Fruit fly (Drosophila melanogaster) Kc167 (cell line): ENCODE measurements around the gene CG46464.

Experiments
- Myc ChIP-seq: fragments of >200 bp; optimal IDR thresholded peaks from 2 replicates; lab custom pipeline; 2017; ENCODE audit warnings: missing external identifiers
- Sin3A ChIP-seq: fragments of >200 bp; optimal IDR thresholded peaks from 2 replicates; lab custom pipeline; 2018; ENCODE audit warnings: missing external identifiers
- h ChIP-seq: fragments of >200 bp; optimal IDR thresholded peaks from 3 replicates; lab custom pipeline; 2018; ENCODE audit warnings: missing external identifiers
- insv ChIP-seq: fragments of >200 bp; optimal IDR thresholded peaks from 3 replicates; lab custom pipeline; 2018; ENCODE audit warnings: missing external identifiers
- psq ChIP-seq: fragments of >200 bp; optimal IDR thresholded peaks from 2 replicates; lab custom pipeline; 2017; ENCODE audit warnings: missing external identifiers
- ttk ChIP-seq: sonication (Bioruptor generic); optimal IDR thresholded peaks from 2 replicates; lab custom pipeline; 2017; ENCODE audit warnings: missing external identifiers

The CG46464 gene

DNA sequence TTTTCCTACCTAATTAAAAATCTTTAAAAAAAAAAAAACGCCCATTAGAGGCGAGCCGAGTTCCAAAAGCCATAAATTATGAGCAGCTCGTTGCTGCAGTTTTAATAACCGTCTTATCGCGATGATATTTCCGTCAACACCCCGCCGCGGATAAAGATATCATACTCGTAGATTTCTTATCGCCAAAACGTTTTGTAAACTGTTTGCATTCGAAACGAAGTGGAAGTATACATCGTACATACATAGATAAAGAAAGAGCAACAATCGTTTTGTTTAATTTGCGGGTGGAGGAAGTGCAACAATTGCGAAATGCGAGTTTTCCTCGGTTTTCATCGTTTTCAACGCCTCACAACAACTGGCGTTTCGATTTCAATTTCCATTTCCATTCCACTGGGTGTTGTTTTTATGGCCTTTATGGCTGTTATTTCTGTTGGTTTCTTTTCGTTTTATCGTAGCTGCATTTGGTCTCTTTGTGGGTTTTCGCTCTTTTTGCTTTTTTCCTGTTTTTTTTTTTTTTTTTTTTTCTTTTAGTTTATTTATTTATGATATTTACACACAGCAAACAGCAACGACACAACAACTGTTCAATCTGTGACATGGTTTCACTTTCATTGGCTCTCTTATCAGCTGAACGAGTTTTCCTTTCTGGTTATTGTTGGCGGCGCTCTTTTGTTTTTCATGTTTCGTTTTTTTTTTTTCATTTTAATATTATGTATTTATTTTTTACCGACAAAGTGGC is 29.3 kb upstream of the CG46464 start:
- TF ChIP-seq psq: no peak
- TF ChIP-seq insv (lab: Kevin White, UChicago): no peak
- TF ChIP-seq ttk (lab: Kevin White, UChicago): no peak
- no peak for TF ChIP-seq Sin3A
- TF ChIP-seq h (lab: Kevin White, UChicago): no peak
- no peak for TF ChIP-seq Myc

DNA sequence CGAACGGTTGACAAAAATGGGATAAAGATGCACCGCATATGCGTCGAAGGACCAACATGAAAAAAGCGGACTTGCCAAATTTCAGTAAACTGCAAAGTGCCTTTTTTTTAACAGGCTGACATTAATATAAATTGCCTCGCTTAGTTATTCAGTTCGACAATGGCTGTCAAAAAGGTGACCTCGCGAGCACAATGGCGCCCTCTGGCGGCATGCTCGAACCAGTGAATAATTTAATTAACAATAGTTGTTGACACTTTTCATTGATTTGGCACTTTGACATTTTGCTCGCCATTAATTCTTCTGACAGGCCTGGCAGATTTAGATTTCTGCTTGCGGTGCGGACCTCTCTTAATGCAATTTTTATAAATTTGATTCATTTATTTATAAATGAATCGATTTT is 28.7 kb upstream of the CG46464 start:
- TF ChIP-seq Myc: no peak
- no peak for TF ChIP-seq ttk (lab: Kevin White, UChicago)
- TF ChIP-seq psq: no peak
- TF ChIP-seq Sin3A: no peak
- TF ChIP-seq insv (lab: Kevin White, UChicago): no peak
- no peak for TF ChIP-seq h (lab: Kevin White, UChicago)

DNA sequence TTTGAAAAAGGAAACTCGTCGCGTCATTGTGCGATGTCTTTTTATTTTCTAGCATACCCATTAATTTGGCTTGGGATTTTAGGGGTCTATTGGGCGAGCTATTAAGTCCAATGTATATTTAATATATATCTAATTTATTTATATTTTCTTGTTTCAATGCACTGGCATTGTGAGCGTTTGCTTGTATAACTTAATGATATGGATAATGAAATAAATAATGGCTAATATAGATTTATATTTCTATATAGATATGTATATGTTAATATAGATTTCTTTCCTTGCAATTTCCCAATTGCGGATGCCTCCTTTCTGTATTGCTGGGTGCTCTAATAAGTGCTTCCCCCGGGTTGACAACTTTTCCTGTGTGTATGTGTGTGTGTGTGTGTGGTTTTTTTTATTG is 27.8 kb upstream of the CG46464 start:
- TF ChIP-seq psq (no peak), insv (lab: Kevin White, UChicago) (no peak), Sin3A (no peak), Myc (no peak), ttk (lab: Kevin White, UChicago) (no peak), h (lab: Kevin White, UChicago) (no peak)

DNA sequence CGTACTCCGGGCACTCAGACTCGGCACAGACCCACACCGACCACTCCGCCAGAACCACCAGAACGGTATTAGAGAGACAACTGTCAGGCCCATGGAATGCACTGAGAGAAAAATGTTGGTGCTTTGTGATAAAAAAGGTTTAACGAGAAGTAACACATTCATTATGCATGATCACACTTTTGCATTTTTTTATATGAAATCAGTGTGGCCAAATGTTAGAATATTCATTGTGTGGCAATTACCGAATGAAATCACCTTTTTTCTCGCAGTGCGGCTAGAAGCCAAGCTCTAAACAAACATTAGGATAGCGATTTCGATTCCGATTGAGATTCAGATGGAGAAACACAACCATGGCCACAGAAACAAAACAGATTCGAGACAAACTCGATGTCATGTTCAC is 21.7 kb upstream of the CG46464 start:
- no peak for TF ChIP-seq h (lab: Kevin White, UChicago)

DNA sequence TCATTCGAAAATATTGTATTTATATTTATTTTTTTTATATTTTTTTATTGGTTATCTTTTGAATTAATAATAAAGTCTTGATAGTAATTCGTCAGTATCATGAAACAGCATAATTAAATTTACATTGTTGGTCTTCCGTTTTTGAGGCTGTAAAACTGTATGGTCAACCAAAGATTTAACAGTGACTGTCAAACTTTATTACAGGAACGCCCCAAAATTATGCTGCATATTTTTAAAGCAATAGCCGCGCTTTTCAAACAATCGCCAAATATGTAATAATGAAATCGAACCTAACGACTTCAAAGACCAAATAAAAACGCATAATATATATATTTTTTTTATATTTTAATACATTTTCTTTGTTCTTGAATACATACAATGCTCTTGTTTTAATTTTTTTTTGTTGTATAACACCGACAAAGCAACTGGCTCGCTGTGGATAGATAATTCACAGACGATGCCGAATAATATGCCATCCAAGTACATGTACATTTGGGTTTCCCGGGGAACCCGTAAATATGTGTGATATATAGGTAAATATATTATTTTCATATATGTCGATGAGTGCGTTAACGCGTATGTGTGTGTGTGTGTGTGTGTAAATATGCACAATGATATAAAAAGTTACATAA is 12.2 kb upstream of the CG46464 start:
- no peak for TF ChIP-seq h (lab: Kevin White, UChicago)

DNA sequence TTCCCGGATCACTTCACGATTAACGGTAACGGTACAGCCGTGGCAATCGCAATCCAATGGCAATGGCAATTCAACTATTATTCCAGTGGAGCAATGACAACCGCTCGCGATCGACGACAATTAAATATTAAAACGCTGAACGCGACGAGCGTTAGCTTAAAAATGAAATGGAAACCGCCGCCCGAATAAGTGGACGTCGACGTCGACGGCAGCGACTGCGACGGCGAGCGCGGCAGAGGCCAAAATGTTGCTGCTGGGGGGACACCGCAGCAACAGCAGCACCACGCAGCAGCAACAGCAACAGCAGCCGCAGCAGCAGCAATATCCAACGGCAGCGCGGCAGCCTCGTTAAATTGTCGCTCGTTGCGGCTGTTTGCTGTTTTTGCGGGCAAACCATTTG is 8.6 kb upstream of the CG46464 start, which contains the start of gene CG8568:
TSS of gene CG8568 (minus strand) at position 101 of the 400 bp plus-strand sequence.
- no peak for TF ChIP-seq insv (lab: Kevin White, UChicago)
- no peak for TF ChIP-seq Myc
- TF ChIP-seq ttk (lab: Kevin White, UChicago): no peak
- no peak for TF ChIP-seq Sin3A
- TF ChIP-seq h (lab: Kevin White, UChicago): no peak
- TF ChIP-seq psq: no peak

DNA sequence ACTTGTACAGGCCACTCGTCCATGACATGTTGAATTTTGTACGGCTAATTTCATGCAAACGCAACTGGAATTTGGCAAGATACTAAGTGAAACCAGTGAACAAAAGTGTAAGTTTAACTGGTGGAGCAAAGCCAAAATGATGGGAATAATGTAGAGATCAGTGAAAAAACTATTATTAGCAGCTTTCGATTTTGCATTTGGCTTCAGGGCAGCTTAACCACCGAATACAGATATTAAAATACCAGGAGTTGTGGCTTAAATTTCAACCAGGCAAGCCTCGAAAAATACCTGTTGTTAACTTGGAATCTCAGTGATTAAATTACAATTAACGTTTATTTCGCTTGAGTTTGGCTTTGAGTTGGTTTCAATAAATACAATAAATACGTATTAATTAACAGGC is 4.9 kb upstream of the CG46464 start, which contains the start of gene p-cup:
TSS of gene p-cup (minus strand) at position 101 of the 400 bp plus-strand sequence.
- no peak for TF ChIP-seq Myc
- TF ChIP-seq Sin3A: no peak
- TF ChIP-seq psq: no peak
- no peak for TF ChIP-seq insv (lab: Kevin White, UChicago)
- TF ChIP-seq h (lab: Kevin White, UChicago): no peak
- TF ChIP-seq ttk (lab: Kevin White, UChicago): no peak

DNA sequence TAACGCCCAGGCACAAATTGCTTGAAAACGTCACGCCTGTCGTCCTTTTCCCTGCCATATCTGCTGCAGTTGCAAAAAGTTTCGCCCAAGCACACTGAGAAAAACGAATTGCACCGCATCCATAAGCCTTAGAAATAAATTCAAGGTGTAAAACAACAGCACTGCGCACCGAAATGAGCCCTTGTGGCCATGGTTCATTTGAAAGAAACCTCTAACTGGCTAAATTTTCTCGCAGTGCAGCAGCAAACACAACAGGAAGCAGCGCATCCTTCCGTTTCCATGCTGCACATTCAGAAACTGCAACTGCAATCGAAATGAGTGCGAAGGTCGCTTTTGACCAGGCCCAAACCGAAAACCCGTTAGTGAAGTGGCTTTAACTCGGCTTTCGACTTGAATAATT is 19.4 kb downstream of the CG46464 start:
- TF ChIP-seq h (lab: Kevin White, UChicago) (no peak), psq (no peak), Sin3A (no peak), ttk (lab: Kevin White, UChicago) (no peak), insv (lab: Kevin White, UChicago) (no peak), Myc (no peak)

DNA sequence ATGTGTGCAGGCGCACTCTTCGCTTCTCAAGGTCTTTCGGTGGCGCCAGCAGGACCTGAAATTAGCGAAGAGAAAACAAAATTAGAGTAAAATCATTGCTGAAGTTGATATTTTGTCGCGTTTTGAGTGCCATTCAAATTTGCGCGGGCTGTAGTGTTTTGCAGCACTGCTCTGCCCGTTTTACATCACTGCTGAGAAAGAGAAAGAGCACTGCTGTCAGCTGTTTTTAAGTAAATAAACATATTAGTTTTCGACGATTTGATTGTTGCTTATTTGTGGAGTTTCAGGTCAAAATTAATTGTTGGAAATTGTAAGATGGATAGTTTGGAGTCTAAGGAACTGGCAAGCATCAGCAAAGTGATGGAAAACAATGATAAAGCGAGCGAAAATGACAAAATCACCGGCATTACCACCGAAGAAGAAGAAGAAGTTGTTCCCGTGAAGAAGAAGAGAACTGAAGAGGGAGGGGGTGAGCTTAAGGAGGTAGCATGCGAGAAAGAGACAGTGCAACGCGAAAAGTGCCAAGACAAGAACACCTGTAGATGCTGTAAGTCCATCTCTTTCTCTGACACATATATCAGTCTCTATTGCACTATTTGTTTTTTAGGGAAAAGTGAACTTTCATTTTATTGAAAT is 20.4 kb downstream of the CG46464 start, which contains the start of gene ENGase:
TSS of gene ENGase (plus strand) at position 282 of the 636 bp plus-strand sequence.
- TF ChIP-seq ttk (lab: Kevin White, UChicago) (no peak), Sin3A (no peak), insv (lab: Kevin White, UChicago) (no peak), Myc (no peak), psq (no peak), h (lab: Kevin White, UChicago) (no peak)

DNA sequence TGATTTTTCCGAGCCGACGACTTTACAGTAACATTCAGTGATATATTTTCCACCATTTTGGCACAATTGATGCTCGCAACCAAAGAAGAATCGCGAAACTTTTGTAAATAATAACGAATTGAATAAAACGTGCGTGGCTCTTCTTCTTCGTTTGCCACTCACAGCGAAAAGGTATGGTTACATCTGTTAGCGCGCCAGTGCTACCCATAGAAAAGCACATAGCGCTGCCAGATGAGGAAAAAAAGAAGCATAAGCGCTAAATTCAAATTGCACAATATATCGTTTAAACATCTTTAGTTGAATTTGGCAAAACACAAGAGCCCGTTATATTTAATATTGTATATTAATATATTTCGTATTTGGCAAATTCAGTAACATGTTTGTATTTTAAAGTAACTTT is 21.8 kb downstream of the CG46464 start, which contains the start of gene CG8611:
TSS of gene CG8611 (minus strand) at position 159 of the 400 bp plus-strand sequence.
- no peak for TF ChIP-seq insv (lab: Kevin White, UChicago)
- TF ChIP-seq Sin3A: no peak
- TF ChIP-seq Myc: no peak
- TF ChIP-seq psq: no peak
- no peak for TF ChIP-seq ttk (lab: Kevin White, UChicago)
- no peak for TF ChIP-seq h (lab: Kevin White, UChicago)

DNA sequence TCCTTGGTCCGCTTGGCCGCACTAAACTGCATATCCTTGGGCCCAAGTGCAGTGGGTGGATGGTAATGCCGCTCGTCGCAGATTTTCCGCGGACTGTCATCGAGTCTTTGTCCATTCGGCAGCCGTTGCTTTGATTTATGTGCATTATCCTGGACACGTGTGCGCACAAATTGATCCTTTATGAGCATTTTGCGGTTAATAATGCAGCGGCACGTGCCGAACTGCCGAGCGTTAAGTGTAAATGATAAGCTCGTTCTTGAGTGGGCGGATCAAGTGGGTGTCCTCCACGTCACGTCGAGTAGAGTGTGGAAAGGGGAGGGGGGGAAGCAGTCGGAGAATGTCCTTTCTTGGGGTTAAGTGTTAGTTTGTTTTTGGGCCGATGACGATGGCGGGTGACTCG is 36.1 kb downstream of the CG46464 start:
- TF ChIP-seq insv (lab: Kevin White, UChicago): no peak
- no peak for TF ChIP-seq Myc
- no peak for TF ChIP-seq Sin3A

DNA sequence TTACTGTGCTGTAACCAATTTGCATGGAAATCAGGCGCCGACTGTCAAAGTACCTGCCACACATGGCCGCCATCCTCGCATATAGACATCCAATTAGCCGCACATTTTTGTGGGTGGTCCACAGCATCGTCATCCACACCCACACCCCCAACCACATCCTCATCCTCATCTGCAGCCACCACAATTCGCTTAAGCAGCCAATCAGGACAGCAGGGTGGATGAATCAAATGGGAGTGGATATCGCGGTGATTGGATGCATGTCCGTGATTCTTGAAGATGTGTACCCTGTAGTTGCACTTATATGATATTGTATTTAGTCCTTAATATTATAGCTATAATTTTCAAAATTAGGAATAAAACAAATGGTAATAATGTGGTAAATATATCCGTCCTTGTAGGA is 38.9 kb downstream of the CG46464 start:
- TF ChIP-seq insv (lab: Kevin White, UChicago): no peak
- no peak for TF ChIP-seq h (lab: Kevin White, UChicago)
- TF ChIP-seq ttk (lab: Kevin White, UChicago): no peak
- TF ChIP-seq Sin3A: no peak
- no peak for TF ChIP-seq psq
- TF ChIP-seq Myc: no peak

DNA sequence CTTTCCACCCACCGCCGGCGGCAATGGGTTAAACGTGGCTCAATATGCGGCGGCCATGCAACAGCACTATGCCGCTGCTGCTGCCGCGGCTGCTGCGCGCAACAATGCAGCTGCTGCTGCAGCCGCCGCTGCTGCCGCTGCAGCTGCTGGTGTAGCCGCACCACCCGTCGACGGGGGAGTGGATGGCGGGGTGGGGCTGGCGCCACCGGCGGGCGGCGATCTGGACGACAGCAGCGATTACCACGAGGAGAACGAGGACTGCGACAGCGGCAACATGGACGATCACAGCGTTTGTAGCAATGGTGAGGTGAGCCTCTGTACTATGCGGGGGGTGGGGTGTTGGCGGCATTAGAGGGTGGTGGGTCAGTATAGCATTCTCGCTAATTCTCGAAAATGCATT is 45.6 kb downstream of the CG46464 start:
- TF ChIP-seq insv (lab: Kevin White, UChicago) (no peak), ttk (lab: Kevin White, UChicago) (no peak), h (lab: Kevin White, UChicago) (no peak), Sin3A (no peak), Myc (no peak), psq (no peak)
